Worm (Caenorhabditis elegans) whole organism, young adult: ENCODE measurements around the gene F42A6.2.
"Not testable (repeated sequence)": the region's sequence is repeated elsewhere in the genome, so short reads cannot be mapped to it uniquely, and the experiment has no call there.

Experiments used
- C17E4.6 ChIP-seq: fragments of 200-800 bp; sonication (Bioruptor generic); IDR thresholded peaks from 2 replicates; pipeline ENCODE4 v1.3.6; 2022; ENCODE audit warnings: missing genetic modification reagents, missing genetic modification characterization, missing compliant biosample characterization
- D2030.7 ChIP-seq: fragments of 200-800 bp; sonication (Bioruptor generic); IDR thresholded peaks from 2 replicates; pipeline ENCODE4 v1.3.6; 2022; ENCODE audit warnings: missing genetic modification reagents, missing genetic modification characterization, missing compliant biosample characterization
- Y53F4B.3 ChIP-seq: fragments of 200-800 bp; sonication (Bioruptor generic); IDR thresholded peaks from 2 replicates; pipeline ENCODE4 v1.3.6; 2022; ENCODE audit warnings: missing genetic modification reagents, missing genetic modification characterization, missing compliant biosample characterization
- Y53G8AR.9 ChIP-seq: fragments of 200-800 bp; sonication (Bioruptor generic); conservative IDR thresholded peaks from 2 replicates; pipeline ENCODE4 v1.3.6; 2022; ENCODE audit warnings: missing genetic modification reagents, missing genetic modification characterization, missing compliant biosample characterization
- Y56A3A.18 ChIP-seq: fragments of 200-800 bp; sonication (Bioruptor generic); IDR thresholded peaks from 2 replicates; pipeline ENCODE4 v1.3.6; 2022; ENCODE audit warnings: missing genetic modification reagents, missing genetic modification characterization, missing compliant biosample characterization
- Y79H2A.3 ChIP-seq: fragments of 200-800 bp; sonication (Bioruptor generic); conservative IDR thresholded peaks from 2 replicates; pipeline ENCODE4 v1.3.6; 2022; ENCODE audit warnings: missing genetic modification reagents, missing genetic modification characterization, missing compliant biosample characterization
- Y95B8A.8 ChIP-seq: fragments of 200-800 bp; sonication (Bioruptor generic); IDR thresholded peaks from 2 replicates; pipeline ENCODE4 v1.3.6; 2022; ENCODE audit warnings: missing genetic modification reagents, missing genetic modification characterization, missing compliant biosample characterization
- ZK185.1 ChIP-seq: sonication (generic microtip); optimal IDR thresholded peaks from 2 replicates; lab custom pipeline; 2016; ENCODE audit warnings: mild to moderate bottlenecking, missing genetic modification characterization, missing compliant biosample characterization; ENCODE audit not compliant: poor library complexity, severe bottlenecking
- aptf-2 ChIP-seq: fragments of 200-800 bp; sonication (Bioruptor generic); conservative IDR thresholded peaks from 2 replicates; pipeline ENCODE4 v1.3.6; 2022; ENCODE audit warnings: missing genetic modification reagents, missing genetic modification characterization, missing compliant biosample characterization
- athp-1 ChIP-seq: sonication (generic microtip); optimal IDR thresholded peaks from 2 replicates; lab custom pipeline; 2017; ENCODE audit warnings: mild to moderate bottlenecking, missing genetic modification characterization, missing compliant biosample characterization
- attf-5 ChIP-seq: fragments of 200-800 bp; sonication (Bioruptor generic); optimal IDR thresholded peaks from 2 replicates; lab custom pipeline; 2018; ENCODE audit warnings: mild to moderate bottlenecking, missing genetic modification characterization, missing compliant biosample characterization
- attf-6 ChIP-seq: fragments of 200-800 bp; sonication (Bioruptor generic); IDR thresholded peaks from 2 replicates; pipeline ENCODE4 v1.3.6; 2022; ENCODE audit warnings: missing genetic modification reagents, missing genetic modification characterization, missing compliant biosample characterization
- bed-2 ChIP-seq: fragments of 200-800 bp; sonication (Bioruptor generic); IDR thresholded peaks from 2 replicates; pipeline ENCODE4 v1.3.6; 2022; ENCODE audit warnings: missing genetic modification reagents, missing genetic modification characterization, missing compliant biosample characterization
- cebp-1 ChIP-seq, 2 experiments: fragments of 200-800 bp in 1 of 2; sonication (Bioruptor generic) in 1 of 2; sonication (generic microtip) in 1 of 2; IDR thresholded peaks in 1 of 2; optimal IDR thresholded peaks in 1 of 2; 2 replicates each; pipeline versions ENCODE4 v1.3.6 to Lab custom; 2017 to 2022; ENCODE audit warnings: missing compliant biosample characterization in 2 of 2, missing genetic modification characterization in 2 of 2, mild to moderate bottlenecking in 1 of 2, missing genetic modification reagents in 1 of 2, moderate library complexity in 1 of 2
- ceh-100 ChIP-seq: fragments of 200-800 bp; sonication (Bioruptor generic); IDR thresholded peaks from 2 replicates; pipeline ENCODE4 v1.3.6; 2022; ENCODE audit warnings: missing genetic modification reagents, missing genetic modification characterization, missing compliant biosample characterization
- chd-7 ChIP-seq: sonication (generic microtip); optimal IDR thresholded peaks from 2 replicates; lab custom pipeline; 2016; ENCODE audit warnings: mild to moderate bottlenecking, missing genetic modification characterization, moderate library complexity, missing compliant biosample characterization
- dox-1 ChIP-seq: fragments of 200-800 bp; sonication (Bioruptor generic); IDR thresholded peaks from 2 replicates; pipeline ENCODE4 v1.3.6; 2022; ENCODE audit warnings: missing genetic modification reagents, missing genetic modification characterization, missing compliant biosample characterization
- dpl-1 ChIP-seq: fragments of 150-350 bp; optimal IDR thresholded peaks from 2 replicates; lab custom pipeline; 2014; ENCODE audit warnings: missing biosample characterization, missing genetic modification reagents, missing genetic modification characterization
- egl-44 ChIP-seq: fragments of 200-800 bp; sonication (Bioruptor generic); IDR thresholded peaks from 2 replicates; pipeline ENCODE4 v1.3.6; 2022; ENCODE audit warnings: missing genetic modification reagents, missing genetic modification characterization, missing compliant biosample characterization
- egrh-3 ChIP-seq: fragments of 200-800 bp; sonication (Bioruptor generic); IDR thresholded peaks from 2 replicates; pipeline ENCODE4 v1.3.6; 2022; ENCODE audit warnings: missing genetic modification reagents, missing genetic modification characterization, missing compliant biosample characterization
- gei-17 ChIP-seq: fragments of 200-800 bp; sonication (Bioruptor generic); optimal IDR thresholded peaks from 2 replicates; lab custom pipeline; 2018; ENCODE audit warnings: mild to moderate bottlenecking, missing genetic modification characterization, missing compliant biosample characterization
- him-1 ChIP-seq: sonication (generic microtip); optimal IDR thresholded peaks from 2 replicates; lab custom pipeline; 2016; ENCODE audit warnings: missing genotype, missing genetic modification reagents, missing genetic modification characterization, missing compliant biosample characterization
- hmg-1.2 ChIP-seq: fragments of 200-800 bp; sonication (Bioruptor generic); IDR thresholded peaks from 2 replicates; pipeline ENCODE4 v1.3.6; 2022; ENCODE audit warnings: missing genetic modification reagents, missing genetic modification characterization, missing compliant biosample characterization
- hmg-20 ChIP-seq: fragments of 200-800 bp; sonication (Bioruptor generic); IDR thresholded peaks from 2 replicates; pipeline ENCODE4 v1.3.6; 2022; ENCODE audit warnings: missing genetic modification reagents, missing genetic modification characterization, missing compliant biosample characterization
- hrde-1 ChIP-seq: sonication (generic microtip); optimal IDR thresholded peaks from 2 replicates; lab custom pipeline; 2016; ENCODE audit warnings: missing genetic modification characterization, mild to moderate bottlenecking, missing compliant biosample characterization, moderate library complexity, missing genotype, missing genetic modification reagents, borderline replicate concordance
- hsf-1 ChIP-seq: fragments of 200-800 bp; sonication (Bioruptor generic); IDR thresholded peaks from 2 replicates; pipeline ENCODE4 v1.3.6; 2022; ENCODE audit warnings: missing genetic modification reagents, missing genetic modification characterization, missing compliant biosample characterization
- let-526 ChIP-seq: fragments of 200-800 bp; sonication (Bioruptor generic); IDR thresholded peaks from 2 replicates; pipeline ENCODE4 v1.3.6; 2022; ENCODE audit warnings: missing genetic modification reagents, missing genetic modification characterization, missing compliant biosample characterization
- let-607 ChIP-seq, 2 experiments: fragments of 200-800 bp in 1 of 2; sonication (Bioruptor generic) in 1 of 2; sonication (generic microtip) in 1 of 2; optimal IDR thresholded peaks; 2 replicates each; lab custom pipeline; 2016 to 2018; ENCODE audit warnings: mild to moderate bottlenecking in 2 of 2, missing compliant biosample characterization in 2 of 2, missing genetic modification characterization in 2 of 2, moderate library complexity in 2 of 2, missing genotype in 1 of 2
- lin-35 ChIP-seq, 3 experiments: fragments of 150-350 bp in 2 of 3; sonication (generic microtip) in 1 of 3; optimal IDR thresholded peaks; 2 replicates each; lab custom pipeline; 2014 to 2018; ENCODE audit warnings: missing biosample characterization in 3 of 3, missing genetic modification characterization in 3 of 3, missing genetic modification reagents in 3 of 3
- lsl-1 ChIP-seq: fragments of 200-800 bp; sonication (Bioruptor generic); optimal IDR thresholded peaks from 2 replicates; lab custom pipeline; 2018; ENCODE audit warnings: mild to moderate bottlenecking, missing genetic modification characterization, moderate library complexity, missing compliant biosample characterization
- madf-10 ChIP-seq: sonication (generic microtip); optimal IDR thresholded peaks from 2 replicates; lab custom pipeline; 2016; ENCODE audit warnings: mild to moderate bottlenecking, missing genetic modification characterization, missing compliant biosample characterization
- madf-3 ChIP-seq: fragments of 200-800 bp; sonication (Bioruptor generic); IDR thresholded peaks from 2 replicates; pipeline ENCODE4 v1.3.6; 2022; ENCODE audit warnings: missing genetic modification reagents, missing genetic modification characterization, missing compliant biosample characterization
- madf-6 ChIP-seq: fragments of 200-800 bp; sonication (Bioruptor generic); IDR thresholded peaks from 2 replicates; pipeline ENCODE4 v1.3.6; 2022; ENCODE audit warnings: missing genetic modification reagents, missing genetic modification characterization, missing compliant biosample characterization
- mcd-1 ChIP-seq: fragments of 200-800 bp; sonication (Bioruptor generic); IDR thresholded peaks from 2 replicates; pipeline ENCODE4 v1.3.6; 2022; ENCODE audit warnings: missing genetic modification reagents, missing genetic modification characterization, missing compliant biosample characterization
- nfyb-1 ChIP-seq: fragments of 200-800 bp; sonication (Bioruptor generic); IDR thresholded peaks from 2 replicates; pipeline ENCODE4 v1.3.6; 2022; ENCODE audit warnings: missing genetic modification reagents, missing genetic modification characterization, missing compliant biosample characterization
- nhr-80 ChIP-seq: sonication (generic microtip); optimal IDR thresholded peaks from 2 replicates; lab custom pipeline; 2016; ENCODE audit warnings: missing genetic modification characterization, missing compliant biosample characterization
- nhr-90 ChIP-seq: sonication (generic microtip); optimal IDR thresholded peaks from 2 replicates; lab custom pipeline; 2016; ENCODE audit warnings: missing genotype, mild to moderate bottlenecking, missing genetic modification characterization, missing compliant biosample characterization
- pbrm-1 ChIP-seq: fragments of 200-800 bp; sonication (Bioruptor generic); IDR thresholded peaks from 2 replicates; pipeline ENCODE4 v1.3.6; 2022; ENCODE audit warnings: missing genetic modification reagents, missing genetic modification characterization, missing compliant biosample characterization
- rcor-1 ChIP-seq: fragments of 200-800 bp; sonication (Bioruptor generic); IDR thresholded peaks from 2 replicates; pipeline ENCODE4 v1.3.6; 2022; ENCODE audit warnings: missing genetic modification reagents, missing genetic modification characterization, missing compliant biosample characterization
- repo-1 ChIP-seq: sonication (generic microtip); optimal IDR thresholded peaks from 2 replicates; lab custom pipeline; 2017; ENCODE audit warnings: mild to moderate bottlenecking, missing genetic modification characterization, missing compliant biosample characterization
- sea-2 ChIP-seq: fragments of 200-800 bp; sonication (Bioruptor generic); IDR thresholded peaks from 2 replicates; pipeline ENCODE4 v1.3.6; 2022; ENCODE audit warnings: missing genetic modification characterization, missing compliant biosample characterization
- snpc-4 ChIP-seq, 5 experiments: fragments of 150-350 bp in 1 of 5; sonication (generic microtip) in 4 of 5; optimal IDR thresholded peaks; 2 replicates each; lab custom pipeline; 2014 to 2018; ENCODE audit warnings: missing genetic modification characterization in 5 of 5, missing biosample characterization in 3 of 5, antibody characterized with exemption in 2 of 5, mild to moderate bottlenecking in 2 of 5, missing compliant biosample characterization in 2 of 5, missing genotype in 2 of 5, moderate library complexity in 2 of 5, missing genetic modification reagents in 1 of 5
- tbp1 ChIP-seq: fragments of 200-800 bp; sonication (Bioruptor generic); optimal IDR thresholded peaks from 2 replicates; lab custom pipeline; 2018; ENCODE audit warnings: mild to moderate bottlenecking, missing genetic modification characterization, missing compliant biosample characterization
- xnd-1 ChIP-seq: sonication (generic microtip); optimal IDR thresholded peaks from 2 replicates; lab custom pipeline; 2016; ENCODE audit warnings: missing genotype, missing genetic modification reagents, missing genetic modification characterization, missing compliant biosample characterization
- ztf-25 ChIP-seq: fragments of 200-800 bp; sonication (Bioruptor generic); IDR thresholded peaks from 2 replicates; pipeline ENCODE4 v1.3.6; 2022; ENCODE audit warnings: missing genetic modification reagents, missing genetic modification characterization, missing compliant biosample characterization
- ztf-28 ChIP-seq: fragments of 200-800 bp; sonication (Bioruptor generic); IDR thresholded peaks from 2 replicates; pipeline ENCODE4 v1.3.6; 2022; ENCODE audit warnings: missing genetic modification reagents, missing genetic modification characterization, missing compliant biosample characterization
- ztf-6 ChIP-seq: fragments of 200-800 bp; sonication (Bioruptor generic); IDR thresholded peaks from 2 replicates; pipeline ENCODE4 v1.3.6; 2022; ENCODE audit warnings: missing genetic modification reagents, missing genetic modification characterization, missing compliant biosample characterization

The F42A6.2 gene

DNA sequence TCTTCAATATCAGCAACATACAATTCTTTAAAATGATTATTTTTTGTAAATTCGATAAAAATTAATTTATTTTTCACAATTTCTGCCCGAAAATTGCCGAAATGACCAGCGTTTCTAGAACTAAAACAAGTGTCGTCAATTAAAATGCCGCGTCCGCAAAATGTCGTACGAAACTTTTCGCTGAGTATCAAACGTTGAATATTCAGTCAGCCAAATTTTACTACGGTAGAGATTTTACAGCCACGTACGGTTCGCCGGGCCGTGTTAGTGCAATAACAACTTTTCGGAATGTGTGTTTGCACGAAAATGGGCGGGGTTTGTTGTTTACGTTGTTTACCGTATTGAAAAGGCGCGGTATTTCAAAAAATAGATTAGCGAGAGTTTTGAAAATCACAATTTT lies 28.0 kb upstream of the F42A6.2 start (continued):
- TF ChIP-seq athp-1 (tag; lab: Kevin White, UChicago), result peak; percentile 2
- peak; percentile 84; the same call in 1 of the 2 replicates for TF ChIP-seq ztf-25
- TF ChIP-seq Y53F4B.3 (GFP tag; lab: Robert Waterston, UW), result peak; percentile 72
- TF ChIP-seq attf-5 (GFP tag; lab: Kevin White, UChicago), result peak; percentile 78
- TF ChIP-seq snpc-4 (GFP tag; optimal IDR thresholded peaks at IDR 0.05; lab: Kevin White, UChicago), result not testable (repeated sequence)
- peak in 2 of 4 experiments; percentile 45 to 72 for TF ChIP-seq snpc-4 (tag; optimal IDR thresholded peaks at IDR 0.05; lab: Kevin White, UChicago)
- TF ChIP-seq dox-1 (GFP tag; lab: Robert Waterston, UW), result peak; percentile 100
- TF ChIP-seq madf-6, result peak; percentile 98
- TF ChIP-seq tbp1 (GFP tag; lab: Kevin White, UChicago), result peak; percentile 59
- TF ChIP-seq chd-7 (tag; lab: Kevin White, UChicago), result peak; percentile 26
- peak; percentile 97 for TF ChIP-seq rcor-1 (GFP tag; lab: Robert Waterston, UW)
- TF ChIP-seq Y79H2A.3 (GFP tag; lab: Robert Waterston, UW), result peak; percentile 98
- TF ChIP-seq aptf-2 (GFP tag; lab: Robert Waterston, UW), result peak; percentile 58
- TF ChIP-seq pbrm-1, result peak; percentile 98
- peak; percentile 85 for TF ChIP-seq attf-6
- peak; percentile 99 for TF ChIP-seq mcd-1 (GFP tag; lab: Robert Waterston, UW)
- TF ChIP-seq let-607 (tag; optimal IDR thresholded peaks at IDR 0.05; lab: Kevin White, UChicago), result peak; percentile 83 to 93
- peak; percentile 37 for TF ChIP-seq nhr-80 (tag; lab: Kevin White, UChicago)
- TF ChIP-seq ztf-28, result peak; percentile 97
- TF ChIP-seq madf-10, result peak; percentile 35
- TF ChIP-seq D2030.7, result peak; percentile 95
- peak; percentile 89 for TF ChIP-seq sea-2 (GFP tag; lab: Robert Waterston, UW)
- peak; percentile 12 for TF ChIP-seq dpl-1 (GFP tag; lab: Kevin White, UChicago)
- TF ChIP-seq cebp-1 (GFP tag; IDR thresholded peaks at IDR 0.05; lab: Robert Waterston, UW), result peak; percentile 92
- TF ChIP-seq cebp-1 (tag; optimal IDR thresholded peaks at IDR 0.05; lab: Kevin White, UChicago), result peak; percentile 81
- peak; percentile 94 for TF ChIP-seq C17E4.6 (GFP tag; lab: Robert Waterston, UW)
- TF ChIP-seq let-526 (GFP tag; lab: Robert Waterston, UW), result peak; percentile 84; the same call in 1 of the 2 replicates
- peak; percentile 84 for TF ChIP-seq xnd-1
- peak; percentile 89 for TF ChIP-seq hmg-20 (GFP tag; lab: Robert Waterston, UW)
- peak; percentile 95 for TF ChIP-seq bed-2
- TF ChIP-seq nhr-90 (tag; lab: Kevin White, UChicago), result peak; percentile 6
- peak; percentile 98 for TF ChIP-seq nfyb-1 (GFP tag; lab: Robert Waterston, UW)
- TF ChIP-seq ZK185.1 (tag; lab: Kevin White, UChicago), result peak; percentile 39
- TF ChIP-seq egl-44, result peak; percentile 97
- TF ChIP-seq hsf-1 (GFP tag; lab: Robert Waterston, UW), result peak; percentile 91
- TF ChIP-seq lin-35 (GFP tag; optimal IDR thresholded peaks at IDR 0.05; lab: Kevin White, UChicago), result peak in 1 of 3 experiments; percentile 68
- TF ChIP-seq hmg-1.2, result peak; percentile 100
- TF ChIP-seq repo-1, result peak; percentile 50
- peak; percentile 97 for TF ChIP-seq madf-3 (GFP tag; lab: Robert Waterston, UW)
- peak; percentile 98 for TF ChIP-seq Y95B8A.8 (GFP tag; lab: Robert Waterston, UW)
- peak; percentile 79; the same call in 1 of the 2 replicates for TF ChIP-seq ztf-6 (GFP tag; lab: Robert Waterston, UW)
- TF ChIP-seq Y53G8AR.9 (GFP tag; lab: Robert Waterston, UW), result peak; percentile 99
- peak; percentile 45 for TF ChIP-seq him-1
- TF ChIP-seq gei-17, result peak; percentile 51
- peak; percentile 9 for TF ChIP-seq hrde-1 (tag; lab: Kevin White, UChicago)
- TF ChIP-seq lsl-1, result peak; percentile 85
- TF ChIP-seq ceh-100 (GFP tag; lab: Robert Waterston, UW), result peak; percentile 91
- TF ChIP-seq Y56A3A.18 (GFP tag; lab: Robert Waterston, UW), result peak; percentile 98
- TF ChIP-seq egrh-3, result peak; percentile 72
